Fruit fly (Drosophila melanogaster) whole organism, pupa: ENCODE results near the gene Gr64e.

Source experiments
- CG13204 ChIP-seq: fragments of 200-800 bp; sonication (Bioruptor generic); optimal IDR thresholded peaks from 2 replicates; lab custom pipeline; 2018; ENCODE audit warnings: missing biosample characterization, mild to moderate bottlenecking, missing genetic modification characterization, moderate library complexity
- CG14655 ChIP-seq: fragments of 200-800 bp; sonication (Bioruptor generic); optimal IDR thresholded peaks from 3 replicates; lab custom pipeline; 2017; ENCODE audit warnings: mild to moderate bottlenecking, missing biosample characterization, missing genetic modification reagents, missing genetic modification characterization
- CG17806 ChIP-seq: fragments of 200-800 bp; sonication (Bioruptor generic); optimal IDR thresholded peaks from 2 replicates; lab custom pipeline; 2018; ENCODE audit warnings: missing biosample characterization, mild to moderate bottlenecking, missing genetic modification characterization, moderate library complexity
- EcR ChIP-seq: fragments of 200-800 bp; sonication (Bioruptor generic); optimal IDR thresholded peaks from 3 replicates; lab custom pipeline; 2019; ENCODE audit warnings: missing biosample characterization, missing genetic modification characterization, mild to moderate bottlenecking, moderate library complexity, missing genetic modification reagents
- rn ChIP-seq: fragments of 200-800 bp; sonication (Bioruptor generic); IDR thresholded peaks from 2 replicates; pipeline ENCODE4 v1.3.6; 2022; ENCODE audit warnings: missing biosample characterization, missing genetic modification characterization

DNA sequence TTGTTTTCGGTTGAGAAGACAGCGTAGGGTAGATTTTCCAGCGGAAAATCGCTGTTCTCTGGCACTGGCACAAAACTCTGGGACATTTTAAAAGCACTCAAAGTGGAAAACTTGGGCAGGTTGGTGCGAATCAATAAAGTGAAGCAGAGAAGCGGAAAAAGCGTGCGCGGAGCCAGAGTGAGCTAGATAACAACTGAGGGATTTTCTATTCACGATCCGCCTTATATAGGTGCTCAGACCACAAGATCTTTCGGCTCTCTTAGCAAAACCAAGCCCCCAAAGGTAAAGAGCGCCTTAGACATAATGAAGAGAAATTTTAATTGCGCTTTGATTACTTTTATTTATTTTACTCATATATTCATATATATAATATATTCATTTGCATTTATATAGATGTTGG is 41.8 kb downstream of the Gr64e start, which contains the start of gene Faa:
- TF ChIP-seq CG14655 (GFP tag; lab: Kevin White, UChicago) (no peak), CG13204 (GFP tag; lab: Kevin White, UChicago) (no peak), CG17806 (no peak), rn (GFP tag; lab: Robert Waterston, UW) (no peak), EcR (no peak)
